Fruit fly (Drosophila melanogaster) whole organism, adult: ENCODE results near the gene CG12420.

ENCODE experiments used
- CG11617 ChIP-seq: fragments of 200-800 bp; sonication (Bioruptor generic); optimal IDR thresholded peaks from 2 replicates; lab custom pipeline; 2017; ENCODE audit warnings: mild to moderate bottlenecking, missing biosample characterization, missing genetic modification reagents, missing genetic modification characterization
- CG12768 ChIP-seq: fragments of 200-800 bp; sonication (Bioruptor generic); optimal IDR thresholded peaks from 2 replicates; lab custom pipeline; 2017; ENCODE audit warnings: missing biosample characterization, missing genetic modification characterization, mild to moderate bottlenecking, moderate library complexity, missing genetic modification reagents
- CG14711 ChIP-seq: fragments of 200-800 bp; sonication (Bioruptor generic); optimal IDR thresholded peaks from 2 replicates; lab custom pipeline; 2018; ENCODE audit warnings: missing biosample characterization, mild to moderate bottlenecking, missing genetic modification characterization, moderate library complexity
- CG1620 ChIP-seq: fragments of 200-800 bp; sonication (Bioruptor generic); optimal IDR thresholded peaks from 2 replicates; lab custom pipeline; 2016; ENCODE audit warnings: missing biosample characterization, missing genetic modification characterization
- CG33017 ChIP-seq: fragments of 200-800 bp; sonication (Bioruptor generic); optimal IDR thresholded peaks from 2 replicates; lab custom pipeline; 2018; ENCODE audit warnings: missing biosample characterization, mild to moderate bottlenecking, missing genetic modification characterization, moderate library complexity
- CG5204 ChIP-seq: fragments of 200-800 bp; sonication (Bioruptor generic); optimal IDR thresholded peaks from 2 replicates; lab custom pipeline; 2016; ENCODE audit warnings: missing biosample characterization, missing genetic modification characterization
- CG7045 ChIP-seq: fragments of 200-800 bp; sonication (Bioruptor generic); optimal IDR thresholded peaks from 2 replicates; lab custom pipeline; 2017; ENCODE audit warnings: missing biosample characterization, mild to moderate bottlenecking, missing genetic modification characterization
- CG7101 ChIP-seq: fragments of 200-800 bp; sonication (Bioruptor generic); optimal IDR thresholded peaks from 2 replicates; lab custom pipeline; 2018; ENCODE audit warnings: missing biosample characterization, mild to moderate bottlenecking, missing genetic modification characterization, moderate library complexity
- Clk ChIP-seq: fragments of 200-800 bp; sonication (Bioruptor generic); optimal IDR thresholded peaks from 2 replicates; lab custom pipeline; 2017; ENCODE audit warnings: missing biosample characterization, missing genetic modification characterization
- Crg-1 ChIP-seq: fragments of 200-800 bp; sonication (Bioruptor generic); optimal IDR thresholded peaks from 2 replicates; lab custom pipeline; 2016; ENCODE audit warnings: missing biosample characterization, missing genetic modification characterization
- Hr96 ChIP-seq: fragments of 200-800 bp; sonication (Bioruptor generic); optimal IDR thresholded peaks from 2 replicates; lab custom pipeline; 2016; ENCODE audit warnings: missing biosample characterization, missing genetic modification characterization
- Mnt ChIP-seq: fragments of 200-800 bp; sonication (Bioruptor generic); optimal IDR thresholded peaks from 2 replicates; lab custom pipeline; 2016; ENCODE audit warnings: missing biosample characterization, mild to moderate bottlenecking, missing genetic modification characterization
- bab1 ChIP-seq: fragments of 200-800 bp; sonication (Bioruptor generic); optimal IDR thresholded peaks from 3 replicates; lab custom pipeline; 2019; ENCODE audit warnings: missing biosample characterization, mild to moderate bottlenecking, missing genetic modification characterization, moderate library complexity
- cic ChIP-seq: fragments of 200-800 bp; sonication (Bioruptor generic); optimal IDR thresholded peaks from 2 replicates; lab custom pipeline; 2017; ENCODE audit warnings: missing biosample characterization, mild to moderate bottlenecking, missing genetic modification characterization, moderate library complexity
- cnc ChIP-seq, 2 experiments: fragments of >200 bp; optimal IDR thresholded peaks; 2 replicates each; lab custom pipeline; 2017
- kay ChIP-seq: fragments of 200-800 bp; sonication (Bioruptor generic); peaks from one replicate; lab custom pipeline; 2016; ENCODE audit warnings: missing biosample characterization, missing genetic modification characterization, borderline replicate concordance
- ovo ChIP-seq: fragments of 200-800 bp; sonication (Bioruptor generic); optimal IDR thresholded peaks from 2 replicates; lab custom pipeline; 2016; ENCODE audit warnings: missing biosample characterization, missing genetic modification characterization
- pad ChIP-seq: fragments of 200-800 bp; sonication (Bioruptor generic); optimal IDR thresholded peaks from 3 replicates; lab custom pipeline; 2017; ENCODE audit warnings: missing biosample characterization, missing genetic modification characterization, mild to moderate bottlenecking, moderate library complexity, missing genetic modification reagents
- tj ChIP-seq: fragments of 200-800 bp; sonication (Bioruptor generic); optimal IDR thresholded peaks from 3 replicates; lab custom pipeline; 2017; ENCODE audit warnings: missing biosample characterization, mild to moderate bottlenecking, missing genetic modification characterization, moderate library complexity
- toe ChIP-seq: fragments of 200-800 bp; sonication (Bioruptor generic); optimal IDR thresholded peaks from 2 replicates; lab custom pipeline; 2016; ENCODE audit warnings: missing biosample characterization, missing genetic modification characterization

Gene CG12420

DNA sequence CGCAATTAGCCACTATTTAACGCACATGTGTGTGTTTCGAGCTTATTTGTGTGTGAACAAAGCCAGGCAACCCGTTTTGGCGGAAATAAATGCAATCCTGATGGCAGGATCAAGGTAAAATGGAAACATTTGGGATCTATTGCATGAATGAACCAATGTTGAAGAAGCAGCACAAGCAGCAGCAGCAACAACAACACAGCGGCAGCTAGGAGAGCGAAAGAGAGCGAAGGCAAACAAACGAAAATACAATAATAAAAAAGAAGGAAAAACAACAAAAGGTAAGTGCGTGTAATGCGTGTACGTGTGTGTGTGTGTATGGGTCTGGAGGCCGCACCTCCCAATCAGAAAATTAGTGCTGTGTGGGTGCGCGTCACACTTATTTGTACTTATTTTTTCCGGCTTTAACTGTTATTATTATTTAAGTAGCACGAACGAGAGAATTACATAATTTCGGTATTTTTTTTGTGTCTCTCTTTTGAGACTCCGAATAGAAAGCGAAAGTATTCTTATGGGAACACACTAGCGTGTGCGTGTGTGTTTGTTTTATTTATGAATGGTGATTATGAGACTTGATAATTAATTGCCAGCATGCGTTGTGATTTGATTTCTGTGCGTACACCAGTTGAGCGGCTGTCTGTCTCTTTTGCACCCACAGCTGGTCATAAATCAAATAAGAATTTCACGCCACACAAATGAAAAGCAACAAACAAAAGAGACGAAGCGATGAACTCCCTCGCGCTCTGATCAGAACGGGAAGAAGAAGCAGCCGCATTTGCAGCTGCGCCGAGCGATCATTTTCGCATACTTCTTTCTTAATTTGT, 42.3 kb downstream of the CG12420 start:
- no peak for TF ChIP-seq Crg-1 (GFP tag; lab: Kevin White, UChicago)
- TF ChIP-seq kay (GFP tag; lab: Kevin White, UChicago) = no peak
- TF ChIP-seq CG12768 (GFP tag; lab: Kevin White, UChicago) = no peak
- TF ChIP-seq pad (GFP tag; lab: Kevin White, UChicago) = no peak
- no peak for TF ChIP-seq CG5204 (GFP tag; lab: Kevin White, UChicago)
- no peak for TF ChIP-seq tj (GFP tag; lab: Kevin White, UChicago)
- TF ChIP-seq Clk (GFP tag; lab: Kevin White, UChicago) = no peak
- TF ChIP-seq CG14711 (tag; lab: Kevin White, UChicago) = no peak
- no peak for TF ChIP-seq bab1
- no peak for TF ChIP-seq CG1620
- TF ChIP-seq CG7101 (tag; lab: Kevin White, UChicago) = no peak
- no peak for TF ChIP-seq ovo (GFP tag; lab: Kevin White, UChicago)
- TF ChIP-seq CG7045 (GFP tag; lab: Kevin White, UChicago) = no peak
- no peak for TF ChIP-seq Mnt (GFP tag; lab: Kevin White, UChicago)
- no peak for TF ChIP-seq Hr96 (GFP tag; lab: Kevin White, UChicago)
- TF ChIP-seq cic = no peak
- no peak for TF ChIP-seq cnc (optimal IDR thresholded peaks at IDR 0.05; lab: Kevin White, UChicago)
- TF ChIP-seq CG11617 (GFP tag; lab: Kevin White, UChicago) = no peak
- no peak for TF ChIP-seq toe (GFP tag; lab: Kevin White, UChicago)

DNA sequence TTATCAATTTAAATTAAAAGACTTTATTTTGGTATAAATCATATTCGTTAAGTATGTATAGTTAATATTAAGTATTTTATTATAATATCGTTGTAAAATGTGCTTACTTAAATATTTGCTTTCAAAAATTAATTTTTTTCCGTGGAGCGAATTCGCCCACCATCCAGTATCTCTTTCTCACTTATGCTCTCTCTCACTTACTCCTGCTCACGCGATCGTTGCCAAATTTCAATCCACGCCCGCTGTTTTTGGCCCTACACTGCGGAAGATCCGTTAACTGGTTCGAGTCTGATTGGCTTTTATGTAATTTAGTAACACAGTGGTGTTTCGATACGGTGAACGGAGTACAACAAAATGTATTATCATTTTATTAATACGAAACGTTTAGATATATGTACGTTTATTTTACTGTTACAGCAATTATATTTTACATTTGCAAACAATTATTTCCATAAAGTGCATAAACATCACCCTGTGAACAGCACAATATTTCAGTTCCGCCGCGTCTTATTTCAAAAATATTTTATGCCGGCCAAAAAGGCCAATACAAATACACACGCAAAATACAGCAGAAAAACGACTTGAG, 43.1 kb downstream of the CG12420 start:
- TF ChIP-seq CG14711 (tag; lab: Kevin White, UChicago) = peak; percentile 41
- TF ChIP-seq CG1620 = no peak
- no peak for TF ChIP-seq CG7045 (GFP tag; lab: Kevin White, UChicago)
- peak; percentile 20 for TF ChIP-seq CG7101 (tag; lab: Kevin White, UChicago)
- peak; percentile 38 for TF ChIP-seq kay (GFP tag; lab: Kevin White, UChicago)
- no peak for TF ChIP-seq Clk (GFP tag; lab: Kevin White, UChicago)
- TF ChIP-seq tj (GFP tag; lab: Kevin White, UChicago) = peak; percentile 71
- peak; percentile 14 for TF ChIP-seq bab1
- TF ChIP-seq CG12768 (GFP tag; lab: Kevin White, UChicago) = no peak

DNA sequence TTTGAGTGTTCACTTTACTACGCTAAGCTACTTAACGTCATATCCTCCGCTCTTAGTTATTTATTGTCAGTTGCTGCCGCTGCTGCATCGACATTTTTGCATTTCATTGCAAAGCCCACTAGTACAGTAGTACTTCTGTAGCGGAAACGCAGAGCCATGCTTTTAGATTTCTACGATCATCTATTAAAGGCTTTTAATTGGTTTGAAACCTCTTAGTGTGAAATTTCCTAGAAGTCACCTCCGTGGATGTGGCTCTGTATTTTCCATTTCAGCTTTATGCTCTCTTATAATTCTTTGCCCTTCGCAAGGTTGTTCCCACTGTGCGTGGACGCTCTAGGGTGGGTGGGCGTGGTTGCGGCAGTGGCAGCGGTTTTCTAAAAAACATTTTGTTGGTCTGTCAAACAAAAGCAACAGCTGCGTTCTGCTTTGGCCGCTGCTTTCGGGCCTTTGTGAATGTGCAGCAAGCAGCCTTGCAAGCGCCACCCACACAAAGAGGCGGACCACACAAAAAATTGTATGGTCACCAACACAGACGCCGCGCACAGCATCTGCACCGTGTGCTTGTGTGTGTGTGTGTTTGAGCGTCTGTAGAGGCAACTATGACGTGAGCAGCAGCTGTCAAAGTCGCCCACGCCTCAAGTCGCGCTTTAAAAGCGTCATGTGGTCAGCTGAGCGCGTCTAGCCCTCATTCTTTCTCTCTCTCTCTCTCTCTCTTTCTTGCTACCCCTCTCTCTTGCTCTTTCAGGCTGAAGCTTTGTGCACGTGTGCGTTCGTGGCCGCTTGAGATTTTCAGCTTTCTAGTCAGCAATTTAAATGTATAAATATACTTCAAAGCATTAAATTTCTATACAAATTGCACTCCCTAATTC, 44.4 kb downstream of the CG12420 start:
- TF ChIP-seq cic (no peak), CG7045 (GFP tag; lab: Kevin White, UChicago) (peak; percentile 21), tj (GFP tag; lab: Kevin White, UChicago) (peak; percentile 55)

DNA sequence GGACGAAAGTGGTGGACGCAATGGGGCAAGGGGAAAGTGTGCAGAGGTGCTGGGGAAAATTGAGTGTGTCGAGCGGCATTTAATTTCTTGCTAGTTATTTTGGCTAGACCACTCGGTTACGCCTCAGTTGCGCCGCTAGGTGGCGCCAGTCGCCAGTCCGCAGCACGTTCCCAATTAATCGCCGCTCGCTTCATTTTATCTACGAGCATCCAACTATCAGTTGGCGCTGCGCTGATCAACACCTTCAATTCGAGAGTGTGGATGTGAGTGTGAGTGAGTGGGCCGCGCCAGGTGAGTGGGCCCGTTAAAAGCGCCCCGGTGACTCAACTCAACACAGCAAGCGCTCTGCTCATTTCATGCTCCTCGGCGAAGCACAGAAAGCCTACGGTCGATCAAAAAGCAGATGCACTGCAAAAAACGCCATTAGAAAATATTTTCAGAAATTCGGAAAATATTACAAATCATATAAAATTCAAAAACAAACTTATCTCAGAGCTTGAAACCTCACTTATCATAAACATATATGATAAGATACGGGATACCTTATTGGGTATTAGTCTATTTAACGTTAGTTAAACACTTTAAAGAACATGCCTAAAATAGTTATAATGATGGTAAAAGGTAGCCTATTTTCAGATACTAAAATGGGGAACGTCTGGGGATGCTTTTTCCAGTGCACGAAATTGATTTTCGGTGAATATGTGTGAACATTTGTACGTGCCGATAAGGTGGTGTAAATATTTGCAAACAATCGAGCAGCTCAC, 45.8 kb downstream of the CG12420 start:
- TF ChIP-seq CG11617 (GFP tag; lab: Kevin White, UChicago) (peak; percentile 96), CG7045 (GFP tag; lab: Kevin White, UChicago) (peak; percentile 83), Mnt (GFP tag; lab: Kevin White, UChicago) (peak; percentile 41), bab1 (peak; percentile 94), CG7101 (tag; lab: Kevin White, UChicago) (peak; percentile 91), Crg-1 (GFP tag; lab: Kevin White, UChicago) (peak; percentile 72), kay (GFP tag; lab: Kevin White, UChicago) (peak; percentile 59), ovo (GFP tag; lab: Kevin White, UChicago) (peak; percentile 66), pad (GFP tag; lab: Kevin White, UChicago) (peak; percentile 69), cic (peak; percentile 37), Clk (GFP tag; lab: Kevin White, UChicago) (peak; percentile 70), Hr96 (GFP tag; lab: Kevin White, UChicago) (peak; percentile 83), CG1620 (peak; percentile 80), CG14711 (tag; lab: Kevin White, UChicago) (peak; percentile 82), CG5204 (GFP tag; lab: Kevin White, UChicago) (peak; percentile 86), cnc (optimal IDR thresholded peaks at IDR 0.05; lab: Kevin White, UChicago) (no peak), toe (GFP tag; lab: Kevin White, UChicago) (peak; percentile 83), CG33017 (peak; percentile 89), CG12768 (GFP tag; lab: Kevin White, UChicago) (peak; percentile 90), tj (GFP tag; lab: Kevin White, UChicago) (peak; percentile 64)
